Worm (Caenorhabditis elegans) whole organism, early embryonic: ENCODE results near the gene F55C9.5.

ENCODE experiments used
- B0310.2 ChIP-seq: sonication (generic microtip); optimal IDR thresholded peaks from 2 replicates; lab custom pipeline; 2016; ENCODE audit warnings: mild to moderate bottlenecking, missing genetic modification characterization, missing compliant biosample characterization
- F13C5.2 ChIP-seq: sonication (generic microtip); optimal IDR thresholded peaks from 2 replicates; lab custom pipeline; 2017; ENCODE audit warnings: mild to moderate bottlenecking, missing genetic modification characterization, inconsistent platforms, missing compliant biosample characterization
- aly-1 ChIP-seq: sonication (generic microtip); optimal IDR thresholded peaks from 2 replicates; lab custom pipeline; 2016; ENCODE audit warnings: missing genetic modification characterization, missing compliant biosample characterization
- ama-1 ChIP-seq: fragments of 150-350 bp; optimal IDR thresholded peaks from 2 replicates; lab custom pipeline; 2014
- ceh-13 ChIP-seq: fragments of 200-800 bp; sonication (Bioruptor generic); optimal IDR thresholded peaks from 2 replicates; lab custom pipeline; 2018; ENCODE audit warnings: mild to moderate bottlenecking, missing genetic modification characterization, missing compliant biosample characterization
- ceh-36 ChIP-seq: sonication (generic microtip); optimal IDR thresholded peaks from 2 replicates; lab custom pipeline; 2016; ENCODE audit warnings: missing genetic modification characterization, inconsistent platforms, missing compliant biosample characterization
- ets-7 ChIP-seq: sonication (generic microtip); optimal IDR thresholded peaks from 2 replicates; lab custom pipeline; 2016; ENCODE audit warnings: missing genotype, missing genetic modification characterization, missing compliant biosample characterization
- flt-1 ChIP-seq: fragments of 200-800 bp; sonication (Bioruptor generic); IDR thresholded peaks from 2 replicates; pipeline ENCODE4 v1.3.6; 2022; ENCODE audit warnings: missing genetic modification characterization, missing compliant biosample characterization
- hmbx-1 ChIP-seq: sonication (generic microtip); optimal IDR thresholded peaks from 2 replicates; lab custom pipeline; 2016; ENCODE audit warnings: mild to moderate bottlenecking, missing genetic modification characterization, missing compliant biosample characterization
- hmg-4 ChIP-seq: fragments of 200-800 bp; sonication (Bioruptor generic); optimal IDR thresholded peaks from 2 replicates; lab custom pipeline; 2018; ENCODE audit warnings: mild to moderate bottlenecking, missing genetic modification characterization, missing compliant biosample characterization
- hnd-1 ChIP-seq: sonication (generic microtip); optimal IDR thresholded peaks from 2 replicates; lab custom pipeline; 2016; ENCODE audit warnings: missing genetic modification characterization, missing compliant biosample characterization
- pes-1 ChIP-seq: fragments of 200-800 bp; sonication (Bioruptor generic); IDR thresholded peaks from 2 replicates; pipeline ENCODE4 v1.3.6; 2022; ENCODE audit warnings: missing genetic modification reagents, missing genetic modification characterization, missing compliant biosample characterization
- scrt-1 ChIP-seq: fragments of 200-800 bp; sonication (Bioruptor generic); IDR thresholded peaks from 2 replicates; pipeline ENCODE4 v1.3.6; 2022; ENCODE audit warnings: missing genetic modification characterization, missing compliant biosample characterization
- sea-1 ChIP-seq: fragments of 200-800 bp; sonication (Bioruptor generic); conservative IDR thresholded peaks from 2 replicates; pipeline ENCODE4 v1.3.6; 2022; ENCODE audit warnings: missing genetic modification characterization, missing compliant biosample characterization
- tbx-11 ChIP-seq: fragments of 200-800 bp; sonication (Bioruptor generic); IDR thresholded peaks from 2 replicates; pipeline ENCODE4 v1.3.6; 2022; ENCODE audit warnings: missing genetic modification characterization, missing compliant biosample characterization
- tbx-37 ChIP-seq: fragments of 200-800 bp; sonication (Bioruptor generic); conservative IDR thresholded peaks from 2 replicates; pipeline ENCODE4 v1.3.6; 2022; ENCODE audit warnings: missing genetic modification reagents, missing genetic modification characterization, missing compliant biosample characterization
- tra-4 ChIP-seq: sonication (generic microtip); optimal IDR thresholded peaks from 2 replicates; lab custom pipeline; 2017; ENCODE audit warnings: missing genetic modification characterization, missing compliant biosample characterization

Gene F55C9.5

DNA sequence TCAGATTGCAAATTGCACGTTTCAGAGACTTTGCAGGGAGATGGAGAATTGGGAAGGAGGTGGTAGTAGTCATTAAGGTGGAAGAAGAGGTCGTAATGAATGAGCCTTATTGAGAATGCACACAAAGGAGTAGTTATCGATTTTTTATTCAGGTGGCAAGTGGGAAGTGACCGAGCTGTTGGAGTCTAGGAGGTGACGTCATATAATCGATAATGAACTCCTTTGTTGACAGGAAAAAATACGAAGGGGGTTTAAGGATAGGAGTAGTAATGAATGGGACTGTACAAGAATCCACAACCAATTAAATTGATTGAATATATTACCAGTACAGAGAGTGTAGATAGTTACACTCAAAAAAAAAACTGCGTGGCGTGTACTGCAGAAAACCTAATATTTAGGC is 9.0 kb upstream of the F55C9.5 start, which contains the start of gene fbxb-62:
Gene fbxb-62, minus strand, starts transcription at position 101 of the 400 bp plus-strand sequence.
- no peak for TF ChIP-seq tra-4 (tag; lab: Kevin White, UChicago)
- no peak for TF ChIP-seq hmg-4 (GFP tag; lab: Kevin White, UChicago)
- TF ChIP-seq ceh-36, result no peak
- no peak for TF ChIP-seq tbx-37
- no peak for TF ChIP-seq sea-1 (GFP tag; lab: Robert Waterston, UW)
- TF ChIP-seq tbx-11, result no peak
- no peak for TF ChIP-seq hnd-1 (tag; lab: Kevin White, UChicago)
- no peak for TF ChIP-seq ets-7 (tag; lab: Kevin White, UChicago)
- no peak for TF ChIP-seq pes-1 (GFP tag; lab: Robert Waterston, UW)
- no peak for TF ChIP-seq scrt-1 (GFP tag; lab: Robert Waterston, UW)
- no peak for TF ChIP-seq aly-1 (tag; lab: Kevin White, UChicago)
- no peak for TF ChIP-seq hmbx-1
- TF ChIP-seq B0310.2, result no peak

DNA sequence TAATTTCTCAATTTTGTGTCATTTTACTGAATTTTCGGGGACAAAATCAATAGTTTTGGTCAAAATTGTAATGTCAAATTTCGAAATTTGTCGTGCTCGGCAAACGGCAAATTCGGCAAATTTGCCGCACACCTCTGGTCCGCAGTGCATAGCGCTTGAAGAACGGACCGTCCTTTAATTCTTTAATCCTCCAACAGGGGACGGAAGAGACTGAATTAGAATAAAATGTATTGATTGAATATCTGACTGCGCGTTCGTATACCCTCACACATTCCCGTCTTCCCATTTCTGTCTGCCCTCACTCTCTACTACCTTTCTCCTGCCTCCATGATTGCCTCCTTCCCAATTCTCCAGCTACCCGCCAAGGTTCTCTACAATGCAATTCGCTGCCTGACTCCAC is 6.3 kb upstream of the F55C9.5 start, which contains the start of gene F55C9.14:
Gene F55C9.14, plus strand, starts transcription at position 301 of the 400 bp plus-strand sequence.
- TF ChIP-seq tbx-37 (no peak), scrt-1 (GFP tag; lab: Robert Waterston, UW) (no peak), ceh-13 (GFP tag; lab: Kevin White, UChicago) (no peak), tbx-11 (no peak), B0310.2 (no peak)

DNA sequence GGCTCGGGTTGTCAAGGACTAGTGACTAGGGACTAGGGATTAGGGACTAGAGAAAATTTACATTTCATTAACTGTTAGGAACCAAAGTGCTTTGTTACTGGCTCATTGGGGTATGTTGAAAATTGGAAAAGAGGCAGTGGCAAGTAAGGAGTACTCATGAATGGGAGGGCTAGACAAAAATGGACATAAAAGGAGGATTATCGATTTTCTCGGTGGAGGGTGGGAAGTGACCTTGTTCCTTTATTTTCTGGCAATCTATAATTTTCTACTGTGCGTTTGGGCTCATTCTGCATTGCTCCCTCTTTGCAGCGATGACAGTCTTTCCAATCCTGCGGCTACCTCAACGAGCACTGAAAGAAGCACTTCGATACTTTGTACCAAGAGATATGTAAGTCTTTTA is 4.6 kb upstream of the F55C9.5 start, which contains the start of gene fbxb-60:
Gene fbxb-60, plus strand, starts transcription at position 301 of the 400 bp plus-strand sequence.
- TF ChIP-seq sea-1 (GFP tag; lab: Robert Waterston, UW) (no peak), aly-1 (tag; lab: Kevin White, UChicago) (no peak)

DNA sequence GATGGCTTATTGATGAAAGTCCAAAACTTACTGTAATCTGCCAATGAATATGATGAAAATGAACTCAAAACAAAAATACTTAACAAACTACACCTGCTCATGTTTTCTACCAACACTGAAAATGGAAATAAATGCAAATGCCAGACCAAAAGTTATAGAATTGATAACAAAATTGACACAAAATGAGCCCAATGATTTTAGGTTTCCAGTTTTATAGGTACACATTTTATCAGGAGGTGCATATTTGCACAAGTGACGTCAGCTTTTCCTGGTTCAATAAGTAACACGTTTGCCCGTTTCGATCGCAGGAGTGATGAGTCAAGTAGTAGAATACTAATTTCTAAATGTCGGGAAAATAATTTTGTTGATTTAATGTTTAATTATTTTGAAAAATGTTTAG is 3.8 kb upstream of the F55C9.5 start, which contains the start of gene F55C9.6:
Gene F55C9.6, minus strand, starts transcription at position 101 of the 400 bp plus-strand sequence.
- TF ChIP-seq F13C5.2 (tag; lab: Kevin White, UChicago), result no peak
- TF ChIP-seq scrt-1 (GFP tag; lab: Robert Waterston, UW), result no peak
- TF ChIP-seq tra-4 (tag; lab: Kevin White, UChicago), result no peak
- no peak for TF ChIP-seq tbx-11
- TF ChIP-seq hmg-4 (GFP tag; lab: Kevin White, UChicago), result no peak
- TF ChIP-seq sea-1 (GFP tag; lab: Robert Waterston, UW), result no peak
- TF ChIP-seq flt-1 (GFP tag; lab: Robert Waterston, UW), result no peak
- TF ChIP-seq hmbx-1, result no peak
- TF ChIP-seq B0310.2, result no peak
- no peak for TF ChIP-seq pes-1 (GFP tag; lab: Robert Waterston, UW)
- TF ChIP-seq ceh-36, result no peak
- TF ChIP-seq aly-1 (tag; lab: Kevin White, UChicago), result no peak
- no peak for TF ChIP-seq hnd-1 (tag; lab: Kevin White, UChicago)
- no peak for TF ChIP-seq ama-1
- no peak for TF ChIP-seq tbx-37
- TF ChIP-seq ceh-13 (GFP tag; lab: Kevin White, UChicago), result no peak
- no peak for TF ChIP-seq ets-7 (tag; lab: Kevin White, UChicago)

DNA sequence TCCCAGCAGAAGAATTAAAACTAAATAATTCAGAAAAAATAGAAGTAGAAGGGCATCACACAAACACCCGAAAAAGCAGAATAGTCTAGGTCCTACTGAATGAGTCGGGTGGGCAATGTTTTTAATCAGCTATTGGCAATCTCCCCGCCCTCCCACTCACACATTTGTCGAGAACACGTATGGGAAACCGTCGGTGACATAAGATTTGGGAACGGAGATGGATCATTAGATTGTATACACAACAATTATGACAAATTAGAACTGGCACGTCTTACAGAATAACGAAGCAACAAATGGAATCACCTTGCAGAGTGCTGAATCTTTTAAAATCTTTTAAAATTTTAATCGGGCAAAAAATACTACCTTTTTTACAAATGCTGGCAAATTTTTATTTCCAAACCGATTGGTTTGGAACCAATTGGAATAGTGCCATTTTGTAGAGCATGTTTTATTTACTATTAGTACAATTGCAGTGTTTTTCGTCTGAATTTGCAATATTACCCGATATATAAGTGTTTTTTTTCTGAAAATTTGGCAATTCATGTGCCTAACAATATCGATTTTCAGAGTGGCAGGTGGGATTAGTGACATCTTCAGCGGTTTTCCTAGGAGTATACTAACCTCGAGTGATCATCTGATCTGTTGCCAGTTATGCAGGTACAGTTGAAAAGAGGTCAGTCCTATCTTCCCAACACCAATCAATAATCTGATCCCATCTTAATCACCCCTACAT is 4.7 kb downstream of the F55C9.5 start, which contains the start of the genes F55C9.3 and fbxb-57:
Gene F55C9.3, minus strand, starts transcription at position 101 of the 733 bp plus-strand sequence.
Gene fbxb-57, plus strand, starts transcription at position 683 of the 733 bp plus-strand sequence.
- TF ChIP-seq ets-7 (tag; lab: Kevin White, UChicago), result no peak
- TF ChIP-seq scrt-1 (GFP tag; lab: Robert Waterston, UW), result no peak
- TF ChIP-seq hmbx-1, result no peak
- TF ChIP-seq ceh-13 (GFP tag; lab: Kevin White, UChicago), result no peak
- no peak for TF ChIP-seq sea-1 (GFP tag; lab: Robert Waterston, UW)
- TF ChIP-seq flt-1 (GFP tag; lab: Robert Waterston, UW), result no peak
- TF ChIP-seq tbx-11, result no peak
- TF ChIP-seq pes-1 (GFP tag; lab: Robert Waterston, UW), result no peak
- TF ChIP-seq tbx-37, result no peak
- TF ChIP-seq aly-1 (tag; lab: Kevin White, UChicago), result no peak
- no peak for TF ChIP-seq tra-4 (tag; lab: Kevin White, UChicago)
- no peak for TF ChIP-seq hmg-4 (GFP tag; lab: Kevin White, UChicago)
- no peak for TF ChIP-seq ama-1
- no peak for TF ChIP-seq hnd-1 (tag; lab: Kevin White, UChicago)
- no peak for TF ChIP-seq F13C5.2 (tag; lab: Kevin White, UChicago)
- TF ChIP-seq B0310.2, result no peak
- no peak for TF ChIP-seq ceh-36

DNA sequence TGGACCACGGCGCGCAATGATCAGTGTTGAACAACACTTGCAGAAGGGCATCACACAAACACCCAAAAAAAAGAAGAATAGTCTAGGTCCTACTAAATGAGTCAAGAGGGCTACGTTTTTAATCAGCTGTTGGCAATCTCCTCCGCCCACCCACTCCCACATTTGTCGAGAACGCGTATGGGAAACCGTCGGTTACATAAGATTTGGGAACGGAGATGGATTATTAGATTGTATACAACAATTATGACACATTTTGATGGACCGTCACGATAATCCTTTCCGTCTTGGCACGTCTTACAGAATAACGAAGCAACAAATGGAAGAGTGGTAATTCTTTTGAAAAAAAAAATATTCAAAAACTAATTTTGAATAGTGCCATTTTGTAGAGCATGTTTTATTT is 7.0 kb downstream of the F55C9.5 start:
- no peak for TF ChIP-seq aly-1 (tag; lab: Kevin White, UChicago)
- TF ChIP-seq ceh-36, result no peak
- TF ChIP-seq tra-4 (tag; lab: Kevin White, UChicago), result no peak
- TF ChIP-seq F13C5.2 (tag; lab: Kevin White, UChicago), result no peak
- TF ChIP-seq flt-1 (GFP tag; lab: Robert Waterston, UW), result no peak
- TF ChIP-seq sea-1 (GFP tag; lab: Robert Waterston, UW), result no peak
- TF ChIP-seq hnd-1 (tag; lab: Kevin White, UChicago), result no peak
- TF ChIP-seq hmg-4 (GFP tag; lab: Kevin White, UChicago), result no peak
- no peak for TF ChIP-seq scrt-1 (GFP tag; lab: Robert Waterston, UW)
- no peak for TF ChIP-seq ceh-13 (GFP tag; lab: Kevin White, UChicago)

DNA sequence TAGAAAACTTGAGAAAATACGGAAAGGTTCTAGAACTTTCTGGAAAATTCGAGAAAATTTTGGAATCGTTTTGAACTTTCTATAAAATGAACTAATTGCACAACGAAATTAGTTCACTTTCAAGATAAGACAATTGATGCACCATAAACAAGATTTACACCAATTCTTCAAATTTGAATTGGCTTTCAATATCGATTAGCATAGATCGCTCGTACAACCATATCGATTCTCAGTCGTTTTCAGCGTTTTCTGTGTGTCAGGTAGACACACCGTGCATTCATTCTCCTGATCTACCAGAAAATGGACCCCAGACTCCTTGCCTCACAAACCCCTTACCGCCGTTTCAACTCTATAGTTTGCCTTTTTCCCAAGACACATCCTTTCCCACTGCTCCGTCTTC is 10.6 kb downstream of the F55C9.5 start, which contains the start of gene fbxb-117:
Gene fbxb-117, plus strand, starts transcription at position 301 of the 400 bp plus-strand sequence.
- TF ChIP-seq tra-4 (tag; lab: Kevin White, UChicago) (no peak), sea-1 (GFP tag; lab: Robert Waterston, UW) (no peak), hmbx-1 (no peak), scrt-1 (GFP tag; lab: Robert Waterston, UW) (no peak), B0310.2 (no peak), hmg-4 (GFP tag; lab: Kevin White, UChicago) (no peak), tbx-37 (no peak), aly-1 (tag; lab: Kevin White, UChicago) (no peak), F13C5.2 (tag; lab: Kevin White, UChicago) (no peak), ceh-36 (no peak)
